Worm (Caenorhabditis elegans) whole organism, midembryonic: Measurements from ENCODE around the gene plr-1.

Experiments
- cog-1 ChIP-seq: sonication (generic microtip); optimal IDR thresholded peaks from 2 replicates; lab custom pipeline; 2016; ENCODE audit warnings: missing genetic modification characterization, missing compliant biosample characterization
- ztf-23 ChIP-seq: fragments of 200-800 bp; sonication (Bioruptor generic); IDR thresholded peaks from 2 replicates; pipeline ENCODE4 v1.3.6; 2022; ENCODE audit warnings: missing genetic modification reagents, missing genetic modification characterization, missing compliant biosample characterization

- TF ChIP-seq ztf-23 (GFP tag; lab: Robert Waterston, UW) (no peak), cog-1 (tag; lab: Kevin White, UChicago) (no peak)
Measured at ce11 chrIII:11444796-11445386, 11.8 kb upstream of the plr-1 start.
